Worm (Caenorhabditis elegans) whole organism, L2 larva: ENCODE results near the gene F17C11.13.

Experiments
- C34F6.9 ChIP-seq: fragments of 150-350 bp; optimal IDR thresholded peaks from 2 replicates; lab custom pipeline; 2014; ENCODE audit warnings: missing biosample characterization, missing genetic modification characterization
- F13H6.1 ChIP-seq: sonication (generic microtip); optimal IDR thresholded peaks from 2 replicates; lab custom pipeline; 2016; ENCODE audit warnings: missing genetic modification characterization, missing compliant biosample characterization
- R02D3.7 ChIP-seq: fragments of 150-350 bp; optimal IDR thresholded peaks from 2 replicates; lab custom pipeline; 2014; ENCODE audit warnings: missing biosample characterization, missing genetic modification characterization
- Y55F3AM.14 ChIP-seq: fragments of 200-800 bp; sonication (Bioruptor generic); optimal IDR thresholded peaks from 2 replicates; lab custom pipeline; 2018; ENCODE audit warnings: mild to moderate bottlenecking, missing genetic modification characterization, missing compliant biosample characterization
- ZK546.5 ChIP-seq: sonication (generic microtip); optimal IDR thresholded peaks from 2 replicates; lab custom pipeline; 2017; ENCODE audit warnings: missing biosample characterization, missing genetic modification characterization
- alr-1 ChIP-seq: fragments of 150-350 bp; optimal IDR thresholded peaks from 2 replicates; lab custom pipeline; 2014; ENCODE audit warnings: missing biosample characterization, missing genetic modification characterization
- aly-2 ChIP-seq: fragments of 150-350 bp; optimal IDR thresholded peaks from 2 replicates; lab custom pipeline; 2014; ENCODE audit warnings: missing biosample characterization, missing genetic modification characterization
- ama-1 ChIP-seq: fragments of 150-350 bp; optimal IDR thresholded peaks from 2 replicates; lab custom pipeline; 2018; ENCODE audit warnings: inconsistent platforms
- blmp-1 ChIP-seq: sonication (generic microtip); optimal IDR thresholded peaks from 2 replicates; lab custom pipeline; 2017; ENCODE audit warnings: missing genetic modification characterization, mild to moderate bottlenecking, missing compliant biosample characterization, antibody characterized with exemption, moderate library complexity; ENCODE audit not compliant: insufficient read depth
- ceh-16 ChIP-seq: fragments of 150-350 bp; optimal IDR thresholded peaks from 2 replicates; lab custom pipeline; 2014; ENCODE audit warnings: missing biosample characterization, missing genetic modification characterization
- ceh-82 ChIP-seq: fragments of 150-350 bp; optimal IDR thresholded peaks from 2 replicates; lab custom pipeline; 2014; ENCODE audit warnings: missing biosample characterization, missing genetic modification characterization
- crh-2 ChIP-seq: sonication (generic microtip); optimal IDR thresholded peaks from 2 replicates; lab custom pipeline; 2017; ENCODE audit warnings: missing biosample characterization, missing genetic modification characterization
- dmd-4 ChIP-seq: sonication (generic microtip); optimal IDR thresholded peaks from 2 replicates; lab custom pipeline; 2017; ENCODE audit warnings: missing biosample characterization, missing genetic modification characterization
- egl-27 ChIP-seq: sonication (generic microtip); optimal IDR thresholded peaks from 3 replicates; lab custom pipeline; 2017; ENCODE audit warnings: missing biosample characterization, missing genetic modification reagents, missing genetic modification characterization
- elt-1 ChIP-seq: fragments of 150-350 bp; optimal IDR thresholded peaks from 2 replicates; lab custom pipeline; 2014; ENCODE audit warnings: missing biosample characterization, missing genetic modification characterization
- elt-3 ChIP-seq: sonication (generic microtip); optimal IDR thresholded peaks from 2 replicates; lab custom pipeline; 2017; ENCODE audit warnings: missing biosample characterization, missing genetic modification characterization
- fos-1 ChIP-seq: fragments of 150-350 bp; optimal IDR thresholded peaks from 2 replicates; lab custom pipeline; 2014; ENCODE audit warnings: missing biosample characterization, missing genetic modification characterization
- gmeb-1 ChIP-seq: fragments of 150-350 bp; optimal IDR thresholded peaks from 2 replicates; lab custom pipeline; 2014; ENCODE audit warnings: missing biosample characterization, missing genetic modification characterization
- lin-11 ChIP-seq: fragments of 150-350 bp; sonication (generic microtip); optimal IDR thresholded peaks from 2 replicates; lab custom pipeline; 2014; ENCODE audit warnings: missing biosample characterization, missing genetic modification characterization, inconsistent platforms, mixed read lengths
- lin-13 ChIP-seq: fragments of 150-350 bp; optimal IDR thresholded peaks from 2 replicates; lab custom pipeline; 2014; ENCODE audit warnings: missing biosample characterization, missing genetic modification reagents, missing genetic modification characterization
- lin-39 ChIP-seq: fragments of 150-350 bp; optimal IDR thresholded peaks from 2 replicates; lab custom pipeline; 2014; ENCODE audit warnings: missing biosample characterization, missing genetic modification reagents, missing genetic modification characterization
- lsy-2 ChIP-seq, 2 experiments: fragments of 150-350 bp in 1 of 2; sonication (generic microtip) in 1 of 2; optimal IDR thresholded peaks; 2 replicates each; lab custom pipeline; 2014 to 2017; ENCODE audit warnings: missing biosample characterization in 2 of 2, missing genetic modification characterization in 2 of 2
- mab-5 ChIP-seq: fragments of 150-350 bp; optimal IDR thresholded peaks from 2 replicates; lab custom pipeline; 2014; ENCODE audit warnings: missing biosample characterization, missing genetic modification characterization
- nhr-10 ChIP-seq: sonication (generic microtip); optimal IDR thresholded peaks from 2 replicates; lab custom pipeline; 2017; ENCODE audit warnings: missing biosample characterization, missing genetic modification characterization
- nhr-11 ChIP-seq: fragments of 150-350 bp; optimal IDR thresholded peaks from 2 replicates; lab custom pipeline; 2014; ENCODE audit warnings: missing biosample characterization, missing genetic modification characterization
- nhr-12 ChIP-seq: fragments of 150-350 bp; optimal IDR thresholded peaks from 2 replicates; lab custom pipeline; 2014; ENCODE audit warnings: missing biosample characterization, missing genetic modification characterization
- nhr-129 ChIP-seq: fragments of 150-350 bp; optimal IDR thresholded peaks from 2 replicates; lab custom pipeline; 2014; ENCODE audit warnings: missing biosample characterization, missing genetic modification characterization
- nhr-21 ChIP-seq: fragments of 150-350 bp; optimal IDR thresholded peaks from 2 replicates; lab custom pipeline; 2014; ENCODE audit warnings: missing biosample characterization, missing genetic modification characterization
- nhr-237 ChIP-seq: fragments of 150-350 bp; optimal IDR thresholded peaks from 2 replicates; lab custom pipeline; 2014; ENCODE audit warnings: missing biosample characterization, missing genetic modification characterization
- nhr-25 ChIP-seq: fragments of 150-350 bp; sonication (generic microtip); optimal IDR thresholded peaks from 3 replicates; lab custom pipeline; 2014; ENCODE audit warnings: missing biosample characterization, missing genetic modification characterization
- nhr-6 ChIP-seq: fragments of 150-350 bp; optimal IDR thresholded peaks from 2 replicates; lab custom pipeline; 2014; ENCODE audit warnings: missing biosample characterization, missing genetic modification characterization
- peb-1 ChIP-seq: fragments of 150-350 bp; optimal IDR thresholded peaks from 2 replicates; lab custom pipeline; 2014; ENCODE audit warnings: missing biosample characterization, missing genetic modification characterization
- sem-4 ChIP-seq: fragments of 150-350 bp; optimal IDR thresholded peaks from 2 replicates; lab custom pipeline; 2014; ENCODE audit warnings: missing biosample characterization, missing genetic modification reagents, missing genetic modification characterization
- skn-1 ChIP-seq: sonication (generic microtip); optimal IDR thresholded peaks from 2 replicates; lab custom pipeline; 2017; ENCODE audit warnings: missing biosample characterization, missing genetic modification characterization
- sma-3 ChIP-seq: sonication (generic microtip); optimal IDR thresholded peaks from 2 replicates; lab custom pipeline; 2016; ENCODE audit warnings: missing genetic modification reagents, missing genetic modification characterization, missing compliant biosample characterization
- sma-9 ChIP-seq, 2 experiments: fragments of 150-350 bp in 1 of 2; sonication (generic microtip) in 1 of 2; optimal IDR thresholded peaks; 2 replicates each; lab custom pipeline; 2014 to 2016; ENCODE audit warnings: missing genetic modification characterization in 2 of 2, mild to moderate bottlenecking in 1 of 2, missing biosample characterization in 1 of 2, missing compliant biosample characterization in 1 of 2, missing genetic modification reagents in 1 of 2, moderate library complexity in 1 of 2
- snpc-4 ChIP-seq: fragments of 150-350 bp; optimal IDR thresholded peaks from 2 replicates; lab custom pipeline; 2014; ENCODE audit warnings: missing biosample characterization, missing genetic modification characterization
- unc-39 ChIP-seq: fragments of 150-350 bp; optimal IDR thresholded peaks from 2 replicates; lab custom pipeline; 2014; ENCODE audit warnings: missing biosample characterization, missing genetic modification characterization
- unc-55 ChIP-seq: fragments of 150-350 bp; sonication (generic microtip); optimal IDR thresholded peaks from 3 replicates; lab custom pipeline; 2014; ENCODE audit warnings: missing biosample characterization, missing genetic modification reagents, missing genetic modification characterization
- unc-62 ChIP-seq: fragments of 150-350 bp; optimal IDR thresholded peaks from 2 replicates; lab custom pipeline; 2014; ENCODE audit warnings: missing biosample characterization, missing genetic modification reagents, missing genetic modification characterization
- zag-1 ChIP-seq: fragments of 150-350 bp; optimal IDR thresholded peaks from 2 replicates; lab custom pipeline; 2014; ENCODE audit warnings: missing biosample characterization, missing genetic modification characterization
- ztf-1 ChIP-seq: fragments of 200-800 bp; sonication (Bioruptor generic); conservative IDR thresholded peaks from 2 replicates; pipeline ENCODE4 v1.3.6; 2022; ENCODE audit warnings: missing genetic modification characterization, missing compliant biosample characterization
- ztf-11 ChIP-seq: sonication (generic microtip); optimal IDR thresholded peaks from 2 replicates; lab custom pipeline; 2017; ENCODE audit warnings: missing biosample characterization, missing genetic modification characterization
- ztf-4 ChIP-seq: fragments of 150-350 bp; optimal IDR thresholded peaks from 2 replicates; lab custom pipeline; 2014; ENCODE audit warnings: missing biosample characterization, missing genetic modification characterization

Gene F17C11.13

DNA sequence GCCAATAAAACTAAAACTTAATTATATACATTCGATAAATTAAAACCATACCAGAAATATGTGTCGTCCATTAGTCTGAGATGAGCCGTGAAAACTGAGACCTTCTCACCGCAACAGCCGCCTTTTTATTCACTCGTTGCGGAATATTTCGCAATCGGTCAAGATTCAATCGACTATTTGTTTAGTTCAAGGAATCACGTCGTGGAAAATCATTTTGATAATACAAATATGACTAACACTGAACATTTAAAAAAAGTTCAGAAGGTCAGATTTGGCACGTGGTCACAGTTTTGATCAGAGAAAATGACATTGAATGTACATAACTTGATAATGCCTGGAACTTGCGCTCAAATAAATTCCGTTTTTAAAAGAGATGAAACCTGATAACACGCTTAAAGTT, 17.0 kb upstream of the F17C11.13 start, which contains the start of gene F17C11.11:
F17C11.11 (minus strand) TSS at position 79 of the 400 bp plus-strand sequence.
- TF ChIP-seq ztf-4 (tag; lab: Kevin White, UChicago) (no peak), elt-3 (no peak), unc-39 (no peak), nhr-6 (tag; lab: Kevin White, UChicago) (no peak), lin-13 (GFP tag; lab: Kevin White, UChicago) (no peak), nhr-21 (peak; percentile 20), unc-62 (GFP tag; lab: Kevin White, UChicago) (no peak), ztf-11 (tag; lab: Kevin White, UChicago) (no peak), nhr-237 (no peak), fos-1 (tag; lab: Kevin White, UChicago) (peak; percentile 58), peb-1 (no peak), ceh-82 (tag; lab: Kevin White, UChicago) (no peak), C34F6.9 (tag; lab: Kevin White, UChicago) (peak; percentile 28), ztf-1 (GFP tag; lab: Robert Waterston, UW) (no peak), mab-5 (tag; lab: Kevin White, UChicago) (no peak), nhr-10 (tag; lab: Kevin White, UChicago) (no peak), egl-27 (tag; lab: Kevin White, UChicago) (no peak), sma-9 (GFP tag; optimal IDR thresholded peaks at IDR 0.05; lab: Kevin White, UChicago) (peak; percentile 68), sma-9 (tag; optimal IDR thresholded peaks at IDR 0.05; lab: Kevin White, UChicago) (no peak), blmp-1 (no peak), nhr-12 (tag; lab: Kevin White, UChicago) (no peak), sma-3 (GFP tag; lab: Kevin White, UChicago) (no peak), unc-55 (GFP tag; lab: Kevin White, UChicago) (no peak), F13H6.1 (tag; lab: Kevin White, UChicago) (peak; percentile 26), aly-2 (tag; lab: Kevin White, UChicago) (no peak), alr-1 (tag; lab: Kevin White, UChicago) (no peak), lsy-2 (tag; optimal IDR thresholded peaks at IDR 0.05; lab: Kevin White, UChicago) (no peak), zag-1 (no peak), lin-11 (no peak), crh-2 (tag; lab: Kevin White, UChicago) (peak; percentile 47), sem-4 (tag; lab: Kevin White, UChicago) (no peak), nhr-129 (tag; lab: Kevin White, UChicago) (peak; percentile 99), gmeb-1 (tag; lab: Kevin White, UChicago) (peak; percentile 23), elt-1 (tag; lab: Kevin White, UChicago) (no peak), lin-39 (tag; lab: Kevin White, UChicago) (no peak), skn-1 (tag; lab: Kevin White, UChicago) (no peak), ceh-16 (tag; lab: Kevin White, UChicago) (no peak), nhr-25 (tag; lab: Kevin White, UChicago) (no peak)

DNA sequence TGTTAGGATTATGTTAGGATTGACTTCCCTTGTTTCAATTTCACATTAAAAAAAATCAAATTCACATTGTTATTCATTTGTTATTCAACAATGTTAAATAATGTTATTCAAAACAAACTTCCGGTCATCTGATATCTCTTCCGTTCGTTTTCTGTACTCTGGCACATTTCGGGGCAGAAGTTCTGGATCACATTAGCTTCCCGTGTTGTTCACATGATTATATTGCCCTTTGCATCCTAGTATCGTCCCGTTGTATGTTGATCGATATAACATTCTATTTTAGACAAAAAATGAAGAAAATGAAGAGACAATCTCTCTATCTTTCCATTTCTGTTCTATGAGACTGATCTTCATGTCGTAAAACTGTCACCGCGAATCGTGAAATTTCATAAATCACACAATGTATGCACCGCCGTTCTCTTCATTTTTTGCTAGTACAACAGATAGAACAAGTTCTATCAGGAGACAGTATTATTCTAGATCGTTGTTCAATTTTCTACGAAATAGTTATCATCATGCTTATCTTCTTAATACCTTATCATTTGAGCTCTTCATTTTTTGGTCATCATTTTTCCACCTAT, 15.6 kb upstream of the F17C11.13 start:
- TF ChIP-seq unc-62 (GFP tag; lab: Kevin White, UChicago) (peak; percentile 24), C34F6.9 (tag; lab: Kevin White, UChicago) (no peak), snpc-4 (tag; lab: Kevin White, UChicago) (no peak), nhr-129 (tag; lab: Kevin White, UChicago) (no peak), ztf-4 (tag; lab: Kevin White, UChicago) (no peak), R02D3.7 (tag; lab: Kevin White, UChicago) (no peak), sma-9 (GFP tag; optimal IDR thresholded peaks at IDR 0.05; lab: Kevin White, UChicago) (peak; percentile 65), sma-9 (tag; optimal IDR thresholded peaks at IDR 0.05; lab: Kevin White, UChicago) (no peak), nhr-21 (peak; percentile 68)

DNA sequence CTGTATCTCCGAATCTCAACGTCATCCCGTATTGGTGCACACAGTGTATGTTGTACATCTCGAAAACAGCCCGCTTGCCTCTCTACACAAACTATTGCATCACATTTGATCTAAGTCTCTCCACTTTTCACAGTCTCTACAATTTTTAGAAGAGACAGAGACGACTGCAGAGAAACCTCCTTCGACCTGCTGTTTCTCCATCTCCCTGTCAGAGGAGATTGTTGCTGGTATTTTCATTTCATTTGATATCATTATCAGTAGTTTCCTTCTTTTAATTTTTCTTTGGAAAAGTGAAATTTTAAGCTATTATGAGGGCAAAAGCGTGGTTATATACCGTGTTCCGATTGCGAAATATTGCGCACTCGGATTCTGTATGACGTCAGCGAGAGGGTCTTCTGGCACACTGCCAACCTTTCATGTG, 15.1 kb upstream of the F17C11.13 start:
- TF ChIP-seq mab-5 (tag; lab: Kevin White, UChicago) (no peak), nhr-6 (tag; lab: Kevin White, UChicago) (no peak), unc-55 (GFP tag; lab: Kevin White, UChicago) (peak; percentile 59), Y55F3AM.14 (GFP tag; lab: Kevin White, UChicago) (peak; percentile 77), skn-1 (tag; lab: Kevin White, UChicago) (peak; percentile 75), unc-62 (GFP tag; lab: Kevin White, UChicago) (no peak), nhr-129 (tag; lab: Kevin White, UChicago) (peak; percentile 100), dmd-4 (tag; lab: Kevin White, UChicago) (no peak), sem-4 (tag; lab: Kevin White, UChicago) (no peak), nhr-11 (tag; lab: Kevin White, UChicago) (no peak), ama-1 (lab: Kevin White, UChicago) (peak; percentile 34), nhr-237 (no peak), lsy-2 (tag; optimal IDR thresholded peaks at IDR 0.05; lab: Kevin White, UChicago) (peak in 1 of 2 experiments; percentile 65), sma-9 (GFP tag; optimal IDR thresholded peaks at IDR 0.05; lab: Kevin White, UChicago) (peak; percentile 67), sma-9 (tag; optimal IDR thresholded peaks at IDR 0.05; lab: Kevin White, UChicago) (no peak), crh-2 (tag; lab: Kevin White, UChicago) (peak; percentile 81), ztf-11 (tag; lab: Kevin White, UChicago) (no peak), elt-1 (tag; lab: Kevin White, UChicago) (no peak), aly-2 (tag; lab: Kevin White, UChicago) (no peak), unc-39 (no peak), nhr-21 (peak; percentile 56), ZK546.5 (no peak), zag-1 (peak; percentile 27), sma-3 (GFP tag; lab: Kevin White, UChicago) (peak; percentile 72), nhr-25 (tag; lab: Kevin White, UChicago) (peak; percentile 45), lin-11 (no peak), gmeb-1 (tag; lab: Kevin White, UChicago) (peak; percentile 62), alr-1 (tag; lab: Kevin White, UChicago) (no peak), ceh-16 (tag; lab: Kevin White, UChicago) (no peak), fos-1 (tag; lab: Kevin White, UChicago) (peak; percentile 74), lin-13 (GFP tag; lab: Kevin White, UChicago) (peak; percentile 39), egl-27 (tag; lab: Kevin White, UChicago) (peak; percentile 75)
